Fruit fly (Drosophila melanogaster): ENCODE measurements around the gene Tcs5.
A peak's percentile ranks its signal among the peaks of the same experiment; 100 is the strongest.

dm6 chr3L:5187572-5187934, 48.4 kb upstream of the Tcs5 start:
- no peak for TF ChIP-seq D1 (tag; optimal IDR thresholded peaks at IDR 0.05)
- peak; percentile 46; the same call in 1 of the 2 replicates for TF ChIP-seq CG12605 (GFP tag; IDR thresholded peaks at IDR 0.05)
- TF ChIP-seq CG4496 (GFP tag; IDR thresholded peaks at IDR 0.05): peak; percentile 84
- TF ChIP-seq gl (tag; optimal IDR thresholded peaks at IDR 0.05): no peak
- no peak for TF ChIP-seq CG10348 (GFP tag; IDR thresholded peaks at IDR 0.05)
- no peak for TF ChIP-seq EcR (GFP tag; optimal IDR thresholded peaks at IDR 0.05)
- TF ChIP-seq CG34367 (tag; optimal IDR thresholded peaks at IDR 0.05): peak; percentile 49
- TF ChIP-seq CG13204 (GFP tag; optimal IDR thresholded peaks at IDR 0.05): no peak
- peak; percentile 61 for TF ChIP-seq CG14655 (GFP tag; optimal IDR thresholded peaks at IDR 0.05)
- TF ChIP-seq CG32121 (GFP tag; IDR thresholded peaks at IDR 0.05): peak; percentile 44; the same call in 1 of the 2 replicates

Measured in whole organism, pupa.